Worm (Caenorhabditis elegans) whole organism, L1 larva: ENCODE data around the gene grd-7.

Experiments
- C04F5.9 ChIP-seq: sonication (generic microtip); optimal IDR thresholded peaks from 2 replicates; lab custom pipeline; 2016; ENCODE audit warnings: missing genetic modification characterization, missing compliant biosample characterization
- F16B12.6 ChIP-seq: fragments of 150-350 bp; optimal IDR thresholded peaks from 2 replicates; lab custom pipeline; 2014; ENCODE audit warnings: missing biosample characterization, missing genetic modification characterization
- aly-2 ChIP-seq: fragments of 150-350 bp; optimal IDR thresholded peaks from 2 replicates; lab custom pipeline; 2014; ENCODE audit warnings: missing biosample characterization, missing genetic modification characterization
- ama-1 ChIP-seq: fragments of 150-350 bp; optimal IDR thresholded peaks from 2 replicates; lab custom pipeline; 2014
- blmp-1 ChIP-seq: fragments of 150-350 bp; optimal IDR thresholded peaks from 2 replicates; lab custom pipeline; 2014; ENCODE audit warnings: missing biosample characterization, missing genetic modification characterization
- ceh-82 ChIP-seq, 3 experiments: fragments of 150-350 bp in 1 of 3; sonication (generic microtip) in 2 of 3; optimal IDR thresholded peaks; 2 replicates each; lab custom pipeline; 2014 to 2017; ENCODE audit warnings: missing biosample characterization in 3 of 3, missing genetic modification characterization in 3 of 3
- ceh-90 ChIP-seq: sonication (generic microtip); optimal IDR thresholded peaks from 2 replicates; lab custom pipeline; 2016; ENCODE audit warnings: missing genetic modification characterization, missing compliant biosample characterization
- dpl-1 ChIP-seq, 3 experiments: fragments of 150-350 bp in 2 of 3; sonication (generic microtip) in 1 of 3; optimal IDR thresholded peaks; 2 replicates each; lab custom pipeline; 2014 to 2017; ENCODE audit warnings: missing biosample characterization in 3 of 3, missing genetic modification characterization in 3 of 3, missing genetic modification reagents in 3 of 3
- efl-1 ChIP-seq, 4 experiments: fragments of 150-350 bp; optimal IDR thresholded peaks in 3 of 4; peaks in 1 of 4; 1 replicate in 1 of 4; 2 replicates in 3 of 4; lab custom pipeline; 2014; ENCODE audit warnings: missing biosample characterization in 2 of 4, missing genetic modification characterization in 2 of 4, missing genetic modification reagents in 2 of 4
- egl-27 ChIP-seq, 2 experiments: fragments of 150-350 bp in 1 of 2; sonication (generic microtip); optimal IDR thresholded peaks; 3 replicates each; lab custom pipeline; 2017 to 2018; ENCODE audit warnings: missing biosample characterization in 2 of 2, missing genetic modification characterization in 2 of 2, missing genetic modification reagents in 2 of 2
- ets-5 ChIP-seq: fragments of 200-800 bp; sonication (Bioruptor generic); IDR thresholded peaks from 2 replicates; pipeline ENCODE4 v1.3.6; 2022; ENCODE audit warnings: missing genetic modification characterization, missing compliant biosample characterization
- fkh-8 ChIP-seq: sonication (generic microtip); optimal IDR thresholded peaks from 2 replicates; lab custom pipeline; 2016; ENCODE audit warnings: mild to moderate bottlenecking, missing genetic modification characterization, missing compliant biosample characterization
- grh-1 ChIP-seq: fragments of 200-800 bp; sonication (Bioruptor generic); IDR thresholded peaks from 2 replicates; pipeline ENCODE4 v1.3.6; 2022; ENCODE audit warnings: missing genetic modification reagents, missing genetic modification characterization, missing compliant biosample characterization
- hlh-4 ChIP-seq: sonication (generic microtip); optimal IDR thresholded peaks from 2 replicates; lab custom pipeline; 2016; ENCODE audit warnings: mild to moderate bottlenecking, missing genetic modification characterization, missing compliant biosample characterization
- irx-1 ChIP-seq: sonication (generic microtip); optimal IDR thresholded peaks from 2 replicates; lab custom pipeline; 2016; ENCODE audit warnings: missing genetic modification characterization, missing compliant biosample characterization
- isw-1 ChIP-seq: fragments of 200-800 bp; sonication (Bioruptor generic); IDR thresholded peaks from 2 replicates; pipeline ENCODE4 v1.3.6; 2022; ENCODE audit warnings: missing genetic modification characterization, missing compliant biosample characterization
- jun-1 ChIP-seq: fragments of 150-350 bp; optimal IDR thresholded peaks from 2 replicates; lab custom pipeline; 2014; ENCODE audit warnings: missing biosample characterization, missing genetic modification reagents, missing genetic modification characterization
- lin-13 ChIP-seq: fragments of 150-350 bp; optimal IDR thresholded peaks from 2 replicates; lab custom pipeline; 2014; ENCODE audit warnings: missing biosample characterization, missing genetic modification reagents, missing genetic modification characterization
- lin-14 ChIP-seq: fragments of 200-800 bp; sonication (Bioruptor generic); optimal IDR thresholded peaks from 2 replicates; lab custom pipeline; 2018; ENCODE audit warnings: mild to moderate bottlenecking, missing genetic modification characterization, moderate library complexity, missing compliant biosample characterization
- lin-15B ChIP-seq: fragments of 150-350 bp; sonication (generic microtip); optimal IDR thresholded peaks from 3 replicates; lab custom pipeline; 2014; ENCODE audit warnings: missing biosample characterization, missing genetic modification characterization
- lin-35 ChIP-seq, 2 experiments: fragments of 150-350 bp; optimal IDR thresholded peaks; 2 replicates each; lab custom pipeline; 2014; ENCODE audit warnings: missing biosample characterization in 2 of 2, missing genetic modification characterization in 2 of 2, missing genetic modification reagents in 2 of 2
- lir-3 ChIP-seq: sonication (generic microtip); optimal IDR thresholded peaks from 2 replicates; lab custom pipeline; 2016; ENCODE audit warnings: mild to moderate bottlenecking, missing genetic modification characterization, moderate library complexity, missing compliant biosample characterization; ENCODE audit not compliant: poor library complexity
- lsy-2 ChIP-seq, 2 experiments: fragments of 150-350 bp; optimal IDR thresholded peaks; 2 replicates each; lab custom pipeline; 2014; ENCODE audit warnings: missing biosample characterization in 2 of 2, missing genetic modification characterization in 2 of 2
- mab-9 ChIP-seq: fragments of 200-800 bp; sonication (Bioruptor generic); IDR thresholded peaks from 2 replicates; pipeline ENCODE4 v1.3.6; 2022; ENCODE audit warnings: missing genetic modification reagents, missing genetic modification characterization, missing compliant biosample characterization
- mdl-1 ChIP-seq, 2 experiments: fragments of 150-350 bp; optimal IDR thresholded peaks; 2 replicates each; lab custom pipeline; 2014 to 2017; ENCODE audit warnings: missing biosample characterization in 2 of 2, missing genetic modification characterization in 2 of 2, inconsistent platforms in 1 of 2
- mef-2 ChIP-seq: fragments of 150-350 bp; optimal IDR thresholded peaks from 2 replicates; lab custom pipeline; 2014; ENCODE audit warnings: missing biosample characterization, missing genetic modification characterization
- nhr-19 ChIP-seq: fragments of 200-800 bp; sonication (Bioruptor generic); conservative IDR thresholded peaks from 2 replicates; pipeline ENCODE4 v1.3.6; 2022; ENCODE audit warnings: missing genetic modification characterization, missing compliant biosample characterization
- nhr-20 ChIP-seq: sonication (generic microtip); optimal IDR thresholded peaks from 2 replicates; lab custom pipeline; 2016; ENCODE audit warnings: mild to moderate bottlenecking, missing genetic modification characterization, missing compliant biosample characterization
- nhr-237 ChIP-seq: fragments of 150-350 bp; optimal IDR thresholded peaks from 2 replicates; lab custom pipeline; 2014; ENCODE audit warnings: missing biosample characterization, missing genetic modification characterization
- nhr-47 ChIP-seq: sonication (generic microtip); optimal IDR thresholded peaks from 2 replicates; lab custom pipeline; 2016; ENCODE audit warnings: mild to moderate bottlenecking, missing genetic modification characterization, moderate library complexity, missing compliant biosample characterization
- nhr-71 ChIP-seq: sonication (generic microtip); optimal IDR thresholded peaks from 2 replicates; lab custom pipeline; 2016; ENCODE audit warnings: mild to moderate bottlenecking, missing genetic modification characterization, moderate library complexity, missing compliant biosample characterization
- nhr-77 ChIP-seq: fragments of 150-350 bp; optimal IDR thresholded peaks from 2 replicates; lab custom pipeline; 2014; ENCODE audit warnings: missing biosample characterization, missing genetic modification characterization
- nhr-85 ChIP-seq: sonication (generic microtip); peaks from one replicate; lab custom pipeline; 2016; ENCODE audit warnings: missing genetic modification characterization, inconsistent platforms, missing compliant biosample characterization
- nhr-90 ChIP-seq: sonication (generic microtip); optimal IDR thresholded peaks from 2 replicates; lab custom pipeline; 2016; ENCODE audit warnings: mild to moderate bottlenecking, missing genetic modification characterization, missing compliant biosample characterization; ENCODE audit not compliant: poor library complexity
- pag-3 ChIP-seq: sonication (generic microtip); optimal IDR thresholded peaks from 2 replicates; lab custom pipeline; 2017; ENCODE audit warnings: missing genetic modification characterization, mild to moderate bottlenecking, missing compliant biosample characterization, antibody characterized with exemption, borderline replicate concordance; ENCODE audit not compliant: insufficient read depth
- rnt-1 ChIP-seq: sonication (generic microtip); optimal IDR thresholded peaks from 2 replicates; lab custom pipeline; 2016; ENCODE audit warnings: mild to moderate bottlenecking, missing genetic modification characterization, moderate library complexity, missing compliant biosample characterization
- snu-23 ChIP-seq: sonication (generic microtip); optimal IDR thresholded peaks from 2 replicates; lab custom pipeline; 2016; ENCODE audit warnings: missing genetic modification characterization, missing compliant biosample characterization
- tbx-2 ChIP-seq: sonication (generic microtip); optimal IDR thresholded peaks from 2 replicates; lab custom pipeline; 2016; ENCODE audit warnings: missing genetic modification characterization, missing compliant biosample characterization
- tlp-1 ChIP-seq: fragments of 150-350 bp; optimal IDR thresholded peaks from 2 replicates; lab custom pipeline; 2014; ENCODE audit warnings: missing biosample characterization, missing genetic modification characterization
- unc-30 ChIP-seq: sonication (generic microtip); optimal IDR thresholded peaks from 2 replicates; lab custom pipeline; 2017; ENCODE audit warnings: missing biosample characterization, missing genetic modification characterization
- unc-62 ChIP-seq: fragments of 150-350 bp; optimal IDR thresholded peaks from 2 replicates; lab custom pipeline; 2014; ENCODE audit warnings: missing biosample characterization, missing genetic modification reagents, missing genetic modification characterization
- unc-86 ChIP-seq: sonication (generic microtip); optimal IDR thresholded peaks from 2 replicates; lab custom pipeline; 2016; ENCODE audit warnings: missing genetic modification characterization, missing compliant biosample characterization
- xbp-1 ChIP-seq: sonication (generic microtip); optimal IDR thresholded peaks from 2 replicates; lab custom pipeline; 2016; ENCODE audit warnings: missing genetic modification characterization, missing compliant biosample characterization
- zag-1 ChIP-seq: fragments of 150-350 bp; optimal IDR thresholded peaks from 2 replicates; lab custom pipeline; 2014; ENCODE audit warnings: missing biosample characterization, missing genetic modification characterization
- ztf-11 ChIP-seq, 2 experiments: sonication (generic microtip); optimal IDR thresholded peaks; 2 replicates each; lab custom pipeline; 2016 to 2017; ENCODE audit warnings: missing genetic modification characterization in 2 of 2, missing biosample characterization in 1 of 2, missing compliant biosample characterization in 1 of 2

grd-7 gene

ce11 chrX:7313236-7313635 is 44.0 kb upstream of the grd-7 start:
- TF ChIP-seq tlp-1 (tag; lab: Kevin White, UChicago) = no peak
- no peak for TF ChIP-seq blmp-1 (tag; lab: Kevin White, UChicago)
- no peak for TF ChIP-seq mab-9 (GFP tag; lab: Robert Waterston, UW)
- no peak for TF ChIP-seq ceh-90 (tag; lab: Kevin White, UChicago)
- no peak for TF ChIP-seq grh-1 (GFP tag; lab: Robert Waterston, UW)
- no peak for TF ChIP-seq lin-13 (GFP tag; lab: Kevin White, UChicago)

- TF ChIP-seq nhr-19 (no peak), xbp-1 (tag; lab: Kevin White, UChicago) (no peak), unc-86 (no peak), fkh-8 (tag; lab: Kevin White, UChicago) (no peak), ama-1 (lab: Kevin White, UChicago) (no peak)
- TF ChIP-seq, all 84 proteins: peak for 0
Observed at ce11 chrX:7311870-7312269, 42.6 kb upstream of the grd-7 start.

ce11 chrX:7309775-7310174 is 40.5 kb upstream of the grd-7 start, which contains the start of the genes his-38 and his-40:
TSS of gene his-38 (minus strand) at chrX:7309875.
TSS of gene his-40 (plus strand) at chrX:7310110.
- TF ChIP-seq irx-1 (tag; lab: Kevin White, UChicago) (no peak), snu-23 (GFP tag; lab: Kevin White, UChicago) (peak; percentile 4), nhr-20 (peak; percentile 20), nhr-85 (tag; lab: Kevin White, UChicago) (peak; percentile 49), ets-5 (GFP tag; lab: Robert Waterston, UW) (no peak), lin-14 (GFP tag; lab: Kevin White, UChicago) (peak; percentile 16), lir-3 (tag; lab: Kevin White, UChicago) (no peak), rnt-1 (tag; lab: Kevin White, UChicago) (peak; percentile 23)

- TF ChIP-seq unc-62 = no peak
- TF ChIP-seq mef-2 (tag; lab: Kevin White, UChicago) = peak; percentile 34
- peak; percentile 58 for TF ChIP-seq tbx-2 (tag; lab: Kevin White, UChicago)
- peak; percentile 47 for TF ChIP-seq isw-1
- TF ChIP-seq xbp-1 (tag; lab: Kevin White, UChicago) = peak; percentile 91
- TF ChIP-seq ztf-11 (tag; optimal IDR thresholded peaks at IDR 0.05; lab: Kevin White, UChicago) = no peak
- no peak for TF ChIP-seq lin-15B (tag; lab: Kevin White, UChicago)
- TF ChIP-seq efl-1 (optimal IDR thresholded peaks at IDR 0.05; lab: Kevin White, UChicago) = peak; percentile 31 to 47
- peak in 1 of 2 experiments; percentile 78 for TF ChIP-seq efl-1 (GFP tag; optimal IDR thresholded peaks at IDR 0.05 in 1 of 2; lab: Kevin White, UChicago)
- peak; percentile 38 for TF ChIP-seq irx-1 (tag; lab: Kevin White, UChicago)
- peak; percentile 26 for TF ChIP-seq jun-1 (tag; lab: Kevin White, UChicago)
- peak; percentile 60 for TF ChIP-seq nhr-237 (tag; lab: Kevin White, UChicago)
- TF ChIP-seq ama-1 (lab: Kevin White, UChicago) = no peak
- TF ChIP-seq lir-3 (tag; lab: Kevin White, UChicago) = peak; percentile 59
- TF ChIP-seq nhr-90 (tag; lab: Kevin White, UChicago) = peak; percentile 20
- peak; percentile 55 for TF ChIP-seq nhr-47 (tag; lab: Kevin White, UChicago)
- TF ChIP-seq lin-35 (GFP tag; optimal IDR thresholded peaks at IDR 0.05; lab: Kevin White, UChicago) = peak; percentile 10 to 14
- no peak for TF ChIP-seq C04F5.9 (tag; lab: Kevin White, UChicago)
- peak; percentile 13 for TF ChIP-seq F16B12.6 (tag; lab: Kevin White, UChicago)
- TF ChIP-seq unc-30 (tag; lab: Kevin White, UChicago) = no peak
- TF ChIP-seq ceh-82 (tag; optimal IDR thresholded peaks at IDR 0.05; lab: Kevin White, UChicago) = peak; percentile 20 to 73 (median 38)
- TF ChIP-seq blmp-1 (tag; lab: Kevin White, UChicago) = peak; percentile 51
- no peak for TF ChIP-seq hlh-4 (tag; lab: Kevin White, UChicago)
- TF ChIP-seq nhr-71 (tag; lab: Kevin White, UChicago) = peak; percentile 69
- no peak for TF ChIP-seq aly-2 (tag; lab: Kevin White, UChicago)
- TF ChIP-seq mdl-1 (tag; optimal IDR thresholded peaks at IDR 0.05; lab: Kevin White, UChicago) = peak in 1 of 2 experiments; percentile 65
- TF ChIP-seq lin-13 (GFP tag; lab: Kevin White, UChicago) = no peak
- TF ChIP-seq zag-1 (tag; lab: Kevin White, UChicago) = no peak
- peak in 2 of 3 experiments; percentile 15 to 27 for TF ChIP-seq dpl-1 (GFP tag; optimal IDR thresholded peaks at IDR 0.05; lab: Kevin White, UChicago)
- peak; percentile 4 for TF ChIP-seq unc-86
- TF ChIP-seq pag-3 (tag; lab: Kevin White, UChicago) = no peak
- TF ChIP-seq rnt-1 (tag; lab: Kevin White, UChicago) = peak; percentile 57
- TF ChIP-seq lsy-2 (tag; optimal IDR thresholded peaks at IDR 0.05; lab: Kevin White, UChicago) = peak; percentile 41 to 66
- peak; percentile 80 for TF ChIP-seq nhr-85 (tag; lab: Kevin White, UChicago)
- TF ChIP-seq nhr-77 (tag; lab: Kevin White, UChicago) = peak; percentile 12
- TF ChIP-seq egl-27 (tag; optimal IDR thresholded peaks at IDR 0.05; lab: Kevin White, UChicago) = peak; percentile 54 to 56
Observed at ce11 chrX:7306434-7306833, 37.2 kb upstream of the grd-7 start.
